Worm (Caenorhabditis elegans) whole organism, L4/young adult: ENCODE measurements around the gene grdn-1.

Experiments
- W03F9.2 ChIP-seq: fragments of 150-350 bp; optimal IDR thresholded peaks from 2 replicates; lab custom pipeline; 2014; ENCODE audit warnings: missing biosample characterization, missing genetic modification characterization
- dao-5 ChIP-seq: sonication (generic microtip); optimal IDR thresholded peaks from 2 replicates; lab custom pipeline; 2016; ENCODE audit warnings: missing genotype, missing genetic modification characterization, moderate library complexity, missing compliant biosample characterization
- him-1 ChIP-seq: sonication (generic microtip); optimal IDR thresholded peaks from 2 replicates; lab custom pipeline; 2016; ENCODE audit warnings: missing genotype, missing genetic modification reagents, missing genetic modification characterization, missing compliant biosample characterization

DNA sequence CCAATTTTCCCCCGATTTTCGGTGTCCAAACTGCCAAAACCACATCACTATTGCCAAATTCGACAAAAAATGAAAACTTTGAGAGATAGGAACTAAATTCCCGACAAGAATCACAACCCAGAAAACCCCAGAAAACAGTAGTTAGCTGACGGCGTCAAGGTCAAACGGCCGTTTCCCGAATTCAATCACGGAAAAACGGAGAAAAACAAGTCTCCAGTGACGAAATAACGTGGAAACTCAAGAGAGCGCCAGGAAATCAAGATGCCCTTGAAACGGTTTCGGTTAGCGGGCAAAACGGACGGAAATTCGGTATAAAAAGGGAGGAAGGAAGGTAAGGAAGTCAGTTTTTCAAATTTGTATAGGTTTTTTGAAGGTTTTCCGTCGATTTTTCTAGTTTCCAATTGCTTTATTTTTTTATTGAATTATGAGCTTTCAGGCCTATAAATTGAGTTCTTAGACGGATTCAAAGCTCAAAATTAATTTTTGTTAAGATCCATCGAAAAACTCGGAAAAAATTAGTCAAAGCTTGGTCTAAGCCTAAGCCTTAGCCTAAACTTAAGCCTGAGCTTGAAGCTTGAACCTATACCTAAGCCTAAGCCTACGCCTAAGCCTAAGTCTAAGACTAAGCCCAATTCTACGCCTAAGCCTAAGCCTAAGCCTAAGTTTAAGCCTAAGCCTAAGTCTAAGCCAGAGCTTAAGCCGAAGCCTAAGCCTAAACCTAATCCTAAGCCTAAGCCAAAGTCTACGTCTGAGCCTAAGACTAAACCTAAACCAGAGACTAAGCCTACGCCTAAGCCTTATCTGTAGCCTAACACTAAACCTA is 45.2 kb downstream of the grdn-1 start:
- TF ChIP-seq dao-5 (tag; lab: Kevin White, UChicago) (no peak), him-1 (tag; lab: Kevin White, UChicago) (no peak), W03F9.2 (tag; lab: Kevin White, UChicago) (no peak)
